Fruit fly (Drosophila melanogaster): ENCODE data around the gene FucTB.
A peak's percentile ranks its signal among the peaks of the same experiment; 100 is the strongest.

The FucTB gene

DNA sequence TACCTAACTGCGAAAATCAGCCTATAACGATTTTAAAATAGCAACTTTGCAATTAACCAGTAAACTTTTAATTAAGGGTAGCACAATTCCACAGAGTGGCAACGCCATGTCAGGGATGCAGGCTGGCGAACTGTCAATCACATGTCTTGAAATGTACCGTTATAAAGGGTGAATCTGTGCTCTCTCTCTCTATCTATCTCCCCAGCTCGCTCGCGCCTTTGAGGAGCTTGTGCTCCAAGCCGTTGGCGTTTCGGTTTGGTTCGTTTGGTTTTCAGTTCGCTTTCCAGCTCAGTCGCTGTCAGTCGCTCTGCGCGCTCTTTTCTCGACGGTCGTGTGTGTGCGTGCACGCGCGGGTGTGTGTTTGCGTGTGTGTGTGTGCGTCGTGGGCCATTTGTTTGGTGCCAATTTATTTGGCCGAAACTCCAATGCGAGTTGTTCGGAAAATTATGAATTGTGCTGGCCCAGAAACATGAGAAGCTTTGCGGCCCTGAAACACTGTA lies 6.4 kb upstream of the FucTB start, which contains the start of gene numb (continued):
- TF ChIP-seq dysf (GFP tag; IDR thresholded peaks at IDR 0.05) (no peak), Hmr (GFP tag; optimal IDR thresholded peaks at IDR 0.05) (peak; percentile 46), CG4854 (GFP tag; optimal IDR thresholded peaks at IDR 0.05) (no peak), PHDP (tag; optimal IDR thresholded peaks at IDR 0.05) (no peak), ase (GFP tag; IDR thresholded peaks at IDR 0.05) (0 out of 3 replicates have a peak, but pooled peaks have one; percentile 12), z (GFP tag; IDR thresholded peaks at IDR 0.05) (peak; percentile 59; the same call in 1 of the 3 replicates), sens (GFP tag) (peak; percentile 69), scrt (GFP tag; optimal IDR thresholded peaks at IDR 0.05) (peak; percentile 32), wek (GFP tag; optimal IDR thresholded peaks at IDR 0.05) (peak; percentile 60), dan (GFP tag; IDR thresholded peaks at IDR 0.05) (no peak), zen (tag; optimal IDR thresholded peaks at IDR 0.05) (peak; percentile 9), onecut (GFP tag; IDR thresholded peaks at IDR 0.05) (peak; percentile 37), vvl (GFP tag; IDR thresholded peaks at IDR 0.05) (peak; percentile 63), tap (tag; optimal IDR thresholded peaks at IDR 0.05) (peak; percentile 10), CG12769 (tag; optimal IDR thresholded peaks at IDR 0.05) (peak; percentile 36), Nf-YC (tag; optimal IDR thresholded peaks at IDR 0.05) (peak; percentile 40), CG1603 (tag; optimal IDR thresholded peaks at IDR 0.05) (peak; percentile 18), row (GFP tag; IDR thresholded peaks at IDR 0.05) (peak; percentile 43; the same call in 2 of the 3 replicates), CG11695 (GFP tag; IDR thresholded peaks at IDR 0.05) (peak; percentile 27; the same call in 1 of the 3 replicates), YL-1 (GFP tag; optimal IDR thresholded peaks at IDR 0.05) (no peak), CG3163 (GFP tag; optimal IDR thresholded peaks at IDR 0.05) (peak; percentile 48), Med (GFP tag) (peak; percentile 42), slou (GFP tag; optimal IDR thresholded peaks at IDR 0.05) (no peak), Jarid2 (GFP tag; optimal IDR thresholded peaks at IDR 0.05) (peak; percentile 79), Hey (tag; optimal IDR thresholded peaks at IDR 0.05) (peak; percentile 34), CG10959 (GFP tag; IDR thresholded peaks at IDR 0.05) (no peak), amos (GFP tag; IDR thresholded peaks at IDR 0.05; ENCODE audit: partially characterized antibody) (peak; percentile 31; the same call in 1 of the 2 replicates), CG4328 (GFP tag; optimal IDR thresholded peaks at IDR 0.05) (no peak), CG34376 (GFP tag; optimal IDR thresholded peaks at IDR 0.05) (peak; percentile 2), CG5953 (GFP tag; IDR thresholded peaks at IDR 0.05) (no peak), crp (GFP tag; optimal IDR thresholded peaks at IDR 0.05) (peak in 1 of 2 experiments; percentile 37), bowl (GFP tag; IDR thresholded peaks at IDR 0.05) (0 out of 2 replicates have a peak, but pooled peaks have one; percentile 45), CG7928 (GFP tag; optimal IDR thresholded peaks at IDR 0.05) (peak; percentile 84), Rfx (GFP tag; IDR thresholded peaks at IDR 0.05) (peak; percentile 26; the same call in 1 of the 2 replicates), disco-r (GFP tag; optimal IDR thresholded peaks at IDR 0.05) (no peak), dpn (GFP tag; optimal IDR thresholded peaks at IDR 0.05) (peak in 1 of 2 experiments; percentile 15), CG13287 (GFP tag; IDR thresholded peaks at IDR 0.05; ENCODE audit: partially characterized antibody) (peak; percentile 32; the same call in 1 of the 2 replicates), CG4282 (GFP tag; optimal IDR thresholded peaks at IDR 0.05) (peak; percentile 11), sr (GFP tag; IDR thresholded peaks at IDR 0.05) (peak; percentile 58; the same call in 2 of the 3 replicates), CG30020 (tag; optimal IDR thresholded peaks at IDR 0.05) (no peak), otp (GFP tag; IDR thresholded peaks at IDR 0.05) (no peak), al (GFP tag; IDR thresholded peaks at IDR 0.05) (no peak), CG11456 (GFP tag; IDR thresholded peaks at IDR 0.05) (no peak), CG9437 (GFP tag; optimal IDR thresholded peaks at IDR 0.05) (no peak), CG1832 (GFP tag; optimal IDR thresholded peaks at IDR 0.05) (peak; percentile 51), klu (GFP tag; IDR thresholded peaks at IDR 0.05) (0 out of 2 replicates have a peak, but pooled peaks have one; percentile 30), CG11504 (tag; optimal IDR thresholded peaks at IDR 0.05) (peak; percentile 3), Nf-YA (GFP tag; IDR thresholded peaks at IDR 0.05) (no peak), CkIIα-i1 (GFP tag; IDR thresholded peaks at IDR 0.05) (no peak), CG5180 (GFP tag; optimal IDR thresholded peaks at IDR 0.05) (peak; percentile 18)
